Worm (Caenorhabditis elegans) whole organism, L2 larva: ENCODE measurements around the gene irld-30.

ENCODE experiments used
- ZK546.5 ChIP-seq: sonication (generic microtip); optimal IDR thresholded peaks from 2 replicates; lab custom pipeline; 2017; ENCODE audit warnings: missing biosample characterization, missing genetic modification characterization
- alr-1 ChIP-seq: fragments of 150-350 bp; optimal IDR thresholded peaks from 2 replicates; lab custom pipeline; 2014; ENCODE audit warnings: missing biosample characterization, missing genetic modification characterization
- aly-2 ChIP-seq: fragments of 150-350 bp; optimal IDR thresholded peaks from 2 replicates; lab custom pipeline; 2014; ENCODE audit warnings: missing biosample characterization, missing genetic modification characterization
- ceh-82 ChIP-seq: fragments of 150-350 bp; optimal IDR thresholded peaks from 2 replicates; lab custom pipeline; 2014; ENCODE audit warnings: missing biosample characterization, missing genetic modification characterization
- nhr-11 ChIP-seq: fragments of 150-350 bp; optimal IDR thresholded peaks from 2 replicates; lab custom pipeline; 2014; ENCODE audit warnings: missing biosample characterization, missing genetic modification characterization
- nhr-237 ChIP-seq: fragments of 150-350 bp; optimal IDR thresholded peaks from 2 replicates; lab custom pipeline; 2014; ENCODE audit warnings: missing biosample characterization, missing genetic modification characterization
- nhr-6 ChIP-seq: fragments of 150-350 bp; optimal IDR thresholded peaks from 2 replicates; lab custom pipeline; 2014; ENCODE audit warnings: missing biosample characterization, missing genetic modification characterization
- nhr-77 ChIP-seq: fragments of 150-350 bp; optimal IDR thresholded peaks from 2 replicates; lab custom pipeline; 2014; ENCODE audit warnings: missing biosample characterization, missing genetic modification characterization
- unc-55 ChIP-seq: fragments of 150-350 bp; sonication (generic microtip); optimal IDR thresholded peaks from 3 replicates; lab custom pipeline; 2014; ENCODE audit warnings: missing biosample characterization, missing genetic modification reagents, missing genetic modification characterization
- unc-62 ChIP-seq: fragments of 150-350 bp; optimal IDR thresholded peaks from 2 replicates; lab custom pipeline; 2014; ENCODE audit warnings: missing biosample characterization, missing genetic modification reagents, missing genetic modification characterization
- ztf-11 ChIP-seq: sonication (generic microtip); optimal IDR thresholded peaks from 2 replicates; lab custom pipeline; 2017; ENCODE audit warnings: missing biosample characterization, missing genetic modification characterization

ce11 chrV:2294577-2294976 is 46.6 kb downstream of the irld-30 start, which contains the start of gene nhr-226:
- TF ChIP-seq nhr-77 (tag; lab: Kevin White, UChicago) (no peak), alr-1 (tag; lab: Kevin White, UChicago) (no peak), nhr-237 (tag; lab: Kevin White, UChicago) (no peak), unc-55 (GFP tag; lab: Kevin White, UChicago) (no peak), ZK546.5 (no peak), unc-62 (GFP tag; lab: Kevin White, UChicago) (no peak), aly-2 (tag; lab: Kevin White, UChicago) (no peak), ceh-82 (no peak), nhr-11 (tag; lab: Kevin White, UChicago) (no peak), nhr-6 (tag; lab: Kevin White, UChicago) (no peak), ztf-11 (tag; lab: Kevin White, UChicago) (no peak)
